Fruit fly (Drosophila melanogaster) whole organism, embryonic: ENCODE data around the gene Bx42.

Experiments used
- Atf6 ChIP-seq: fragments of 200-800 bp; sonication (Bioruptor generic); IDR thresholded peaks from 2 replicates; pipeline ENCODE4 v1.3.6; 2022; ENCODE audit warnings: missing biosample characterization, missing genetic modification characterization
- Bgb ChIP-seq: fragments of 200-800 bp; sonication (Bioruptor generic); IDR thresholded peaks from 2 replicates; pipeline ENCODE4 v1.3.6; 2022; ENCODE audit warnings: missing biosample characterization, missing genetic modification characterization; ENCODE audit not compliant: partially characterized antibody
- BtbVII ChIP-seq: fragments of 200-800 bp; sonication (Bioruptor generic); optimal IDR thresholded peaks from 3 replicates; lab custom pipeline; 2017; ENCODE audit warnings: missing biosample characterization, mild to moderate bottlenecking, missing genetic modification characterization
- CG10209 ChIP-seq: fragments of 200-800 bp; sonication (Bioruptor generic); optimal IDR thresholded peaks from 3 replicates; lab custom pipeline; 2017; ENCODE audit warnings: missing biosample characterization, mild to moderate bottlenecking, missing genetic modification characterization, missing genetic modification reagents
- CG10267 ChIP-seq: fragments of 200-800 bp; sonication (Bioruptor generic); optimal IDR thresholded peaks from 2 replicates; lab custom pipeline; 2018; ENCODE audit warnings: missing biosample characterization, mild to moderate bottlenecking, missing genetic modification characterization, moderate library complexity
- CG11456 ChIP-seq: fragments of 200-800 bp; sonication (Bioruptor generic); IDR thresholded peaks from 3 replicates; pipeline ENCODE4 v1.3.6; 2022; ENCODE audit warnings: missing biosample characterization, missing genetic modification characterization
- CG13624 ChIP-seq: fragments of 200-800 bp; sonication (Bioruptor generic); optimal IDR thresholded peaks from 2 replicates; lab custom pipeline; 2016; ENCODE audit warnings: missing biosample characterization, missing genetic modification characterization
- CG17328 ChIP-seq: fragments of 200-800 bp; sonication (Bioruptor generic); IDR thresholded peaks from 2 replicates; pipeline ENCODE4 v1.3.6; 2022; ENCODE audit warnings: missing biosample characterization, missing genetic modification characterization
- CG1792 ChIP-seq: fragments of 200-800 bp; sonication (Bioruptor generic); optimal IDR thresholded peaks from 2 replicates; lab custom pipeline; 2016; ENCODE audit warnings: missing biosample characterization, missing genetic modification characterization
- CG18619 ChIP-seq: fragments of 200-800 bp; sonication (Bioruptor generic); optimal IDR thresholded peaks from 3 replicates; lab custom pipeline; 2017; ENCODE audit warnings: missing biosample characterization, mild to moderate bottlenecking, missing genetic modification characterization
- CG2202 ChIP-seq: fragments of 200-800 bp; sonication (Bioruptor generic); optimal IDR thresholded peaks from 2 replicates; lab custom pipeline; 2018; ENCODE audit warnings: missing biosample characterization, mild to moderate bottlenecking, missing genetic modification characterization
- CG3847 ChIP-seq: fragments of 200-800 bp; sonication (Bioruptor generic); IDR thresholded peaks from 2 replicates; pipeline ENCODE4 v1.3.6; 2022; ENCODE audit warnings: missing biosample characterization, missing genetic modification characterization
- CG42726 ChIP-seq: fragments of 200-800 bp; sonication (Bioruptor generic); IDR thresholded peaks from 2 replicates; pipeline ENCODE4 v1.3.6; 2022; ENCODE audit warnings: missing biosample characterization, missing genetic modification characterization; ENCODE audit not compliant: partially characterized antibody
- CG4282 ChIP-seq: fragments of 200-800 bp; sonication (Bioruptor generic); optimal IDR thresholded peaks from 2 replicates; lab custom pipeline; 2016; ENCODE audit warnings: missing biosample characterization, missing genetic modification characterization
- CG4617 ChIP-seq: fragments of 200-800 bp; sonication (Bioruptor generic); optimal IDR thresholded peaks from 3 replicates; lab custom pipeline; 2016; ENCODE audit warnings: missing biosample characterization, missing genetic modification characterization, borderline replicate concordance
- CG4730 ChIP-seq: fragments of 200-800 bp; sonication (Bioruptor generic); IDR thresholded peaks from 2 replicates; pipeline ENCODE4 v1.3.6; 2022; ENCODE audit warnings: missing biosample characterization, missing genetic modification characterization
- CG6272 ChIP-seq: fragments of 200-800 bp; sonication (Bioruptor generic); IDR thresholded peaks from 2 replicates; pipeline ENCODE4 v1.3.6; 2022; ENCODE audit warnings: missing biosample characterization, missing genetic modification characterization
- CG7271 ChIP-seq: fragments of 200-800 bp; sonication (Bioruptor generic); optimal IDR thresholded peaks from 2 replicates; lab custom pipeline; 2018; ENCODE audit warnings: missing biosample characterization, mild to moderate bottlenecking, missing genetic modification characterization, moderate library complexity
- CG9797 ChIP-seq: fragments of 200-800 bp; sonication (Bioruptor generic); optimal IDR thresholded peaks from 3 replicates; lab custom pipeline; 2018; ENCODE audit warnings: missing biosample characterization, mild to moderate bottlenecking, missing genetic modification characterization
- Dek ChIP-seq: fragments of 200-800 bp; sonication (Bioruptor generic); optimal IDR thresholded peaks from 3 replicates; lab custom pipeline; 2019; ENCODE audit warnings: missing biosample characterization, mild to moderate bottlenecking, missing genetic modification characterization, moderate library complexity
- Dip3 ChIP-seq: fragments of 200-800 bp; sonication (Bioruptor generic); optimal IDR thresholded peaks from 3 replicates; lab custom pipeline; 2016; ENCODE audit warnings: missing biosample characterization, missing genetic modification characterization
- Elba2 ChIP-seq: fragments of 200-800 bp; sonication (Bioruptor generic); optimal IDR thresholded peaks from 3 replicates; lab custom pipeline; 2016; ENCODE audit warnings: missing biosample characterization, missing genetic modification characterization
- Hand ChIP-seq: fragments of 200-800 bp; sonication (Bioruptor generic); optimal IDR thresholded peaks from 2 replicates; lab custom pipeline; 2017; ENCODE audit warnings: mild to moderate bottlenecking, missing biosample characterization, missing genetic modification reagents, missing genetic modification characterization
- Hr3 ChIP-seq: fragments of 200-800 bp; sonication (Bioruptor generic); optimal IDR thresholded peaks from 3 replicates; lab custom pipeline; 2016; ENCODE audit warnings: missing biosample characterization, missing genetic modification characterization
- Mad ChIP-seq: fragments of 200-800 bp; sonication (Bioruptor generic); optimal IDR thresholded peaks from 2 replicates; lab custom pipeline; 2016; ENCODE audit warnings: missing biosample characterization, missing genetic modification characterization
- Myb ChIP-seq: fragments of 200-800 bp; sonication (Bioruptor generic); optimal IDR thresholded peaks from 2 replicates; lab custom pipeline; 2016; ENCODE audit warnings: missing biosample characterization, missing genetic modification characterization
- Pdp1 ChIP-seq, 2 experiments: fragments of 200-800 bp; sonication (Bioruptor generic); optimal IDR thresholded peaks; 3 replicates each; lab custom pipeline; 2016; ENCODE audit warnings: missing biosample characterization in 2 of 2, missing genetic modification characterization in 2 of 2, mild to moderate bottlenecking in 1 of 2, moderate library complexity in 1 of 2
- Sin3A ChIP-seq: fragments of >200 bp; optimal IDR thresholded peaks from 2 replicates; lab custom pipeline; 2018
- Tbp ChIP-seq: fragments of >200 bp; optimal IDR thresholded peaks from 2 replicates; lab custom pipeline; 2018; ENCODE audit warnings: missing biosample characterization, missing genetic modification characterization
- Trl ChIP-seq, 3 experiments: fragments of >200 bp in 2 of 3; fragments of 200-800 bp in 1 of 3; sonication (Bioruptor generic) in 1 of 3; optimal IDR thresholded peaks; 2 replicates in 1 of 3; 3 replicates in 2 of 3; lab custom pipeline; 2016 to 2017; ENCODE audit warnings: missing biosample characterization in 1 of 3, missing genetic modification characterization in 1 of 3
- Usf ChIP-seq: fragments of 200-800 bp; sonication (Bioruptor generic); optimal IDR thresholded peaks from 2 replicates; lab custom pipeline; 2017; ENCODE audit warnings: missing genotype, missing biosample characterization, missing genetic modification characterization
- YL-1 ChIP-seq: fragments of 200-800 bp; sonication (Bioruptor generic); optimal IDR thresholded peaks from 3 replicates; lab custom pipeline; 2017; ENCODE audit warnings: missing biosample characterization, mild to moderate bottlenecking, missing genetic modification characterization
- abd-A ChIP-seq: fragments of 200-800 bp; sonication (Bioruptor generic); optimal IDR thresholded peaks from 3 replicates; lab custom pipeline; 2019; ENCODE audit warnings: missing biosample characterization, mild to moderate bottlenecking, missing genetic modification characterization, moderate library complexity
- ato ChIP-seq: fragments of 200-800 bp; sonication (Bioruptor generic); IDR thresholded peaks from 2 replicates; pipeline ENCODE4 v1.3.6; 2022; ENCODE audit warnings: missing biosample characterization, missing genetic modification characterization; ENCODE audit not compliant: partially characterized antibody
- danr ChIP-seq: fragments of 200-800 bp; sonication (Bioruptor generic); IDR thresholded peaks from 2 replicates; pipeline ENCODE4 v1.3.6; 2022; ENCODE audit warnings: missing biosample characterization, missing genetic modification characterization
- fd102C ChIP-seq: fragments of 200-800 bp; sonication (Bioruptor generic); optimal IDR thresholded peaks from 2 replicates; lab custom pipeline; 2018; ENCODE audit warnings: missing biosample characterization, mild to moderate bottlenecking, missing genetic modification characterization, moderate library complexity
- gcm ChIP-seq: fragments of 200-800 bp; sonication (Bioruptor generic); optimal IDR thresholded peaks from 2 replicates; lab custom pipeline; 2019; ENCODE audit warnings: missing biosample characterization, mild to moderate bottlenecking, missing genetic modification characterization, moderate library complexity
- hth ChIP-seq: fragments of >200 bp; optimal IDR thresholded peaks from 2 replicates; lab custom pipeline; 2017; ENCODE audit warnings: inconsistent platforms
- kni ChIP-seq: fragments of 200-800 bp; sonication (Bioruptor generic); optimal IDR thresholded peaks from 3 replicates; lab custom pipeline; 2017; ENCODE audit warnings: mild to moderate bottlenecking, missing biosample characterization, missing genetic modification reagents, missing genetic modification characterization
- lilli ChIP-seq: fragments of 200-800 bp; sonication (Bioruptor generic); optimal IDR thresholded peaks from 3 replicates; lab custom pipeline; 2016; ENCODE audit warnings: missing biosample characterization, missing genetic modification characterization
- luna ChIP-seq: fragments of 200-800 bp; sonication (Bioruptor generic); optimal IDR thresholded peaks from 2 replicates; lab custom pipeline; 2016; ENCODE audit warnings: missing biosample characterization, missing genetic modification characterization
- pros ChIP-seq: fragments of 200-800 bp; sonication (Bioruptor generic); optimal IDR thresholded peaks from 3 replicates; lab custom pipeline; 2019; ENCODE audit warnings: missing biosample characterization, mild to moderate bottlenecking, missing genetic modification characterization, moderate library complexity
- psq ChIP-seq: fragments of 200-800 bp; sonication (Bioruptor generic); optimal IDR thresholded peaks from 2 replicates; lab custom pipeline; 2017; ENCODE audit warnings: missing biosample characterization, missing genetic modification characterization
- pzg ChIP-seq: fragments of 200-800 bp; sonication (Bioruptor generic); optimal IDR thresholded peaks from 3 replicates; lab custom pipeline; 2018; ENCODE audit warnings: missing biosample characterization, mild to moderate bottlenecking, missing genetic modification characterization, moderate library complexity
- ranshi ChIP-seq: fragments of 200-800 bp; sonication (Bioruptor generic); IDR thresholded peaks from 2 replicates; pipeline ENCODE4 v1.3.6; 2022; ENCODE audit warnings: missing biosample characterization, missing genetic modification characterization
- sd ChIP-seq: fragments of 200-800 bp; sonication (Bioruptor generic); optimal IDR thresholded peaks from 3 replicates; lab custom pipeline; 2018; ENCODE audit warnings: missing biosample characterization, mild to moderate bottlenecking, missing genetic modification characterization, moderate library complexity
- ssp ChIP-seq: fragments of 200-800 bp; sonication (Bioruptor generic); IDR thresholded peaks from 2 replicates; pipeline ENCODE4 v1.3.6; 2022; ENCODE audit warnings: missing biosample characterization, missing genetic modification characterization
- tio ChIP-seq: fragments of 200-800 bp; sonication (Bioruptor generic); optimal IDR thresholded peaks from 2 replicates; lab custom pipeline; 2017; ENCODE audit warnings: missing biosample characterization, missing genetic modification characterization, inconsistent platforms
- twi ChIP-seq: fragments of 200-800 bp; optimal IDR thresholded peaks from 2 replicates; lab custom pipeline; 2019; ENCODE audit warnings: missing biosample characterization, mild to moderate bottlenecking, missing genetic modification characterization, moderate library complexity
- wek ChIP-seq: fragments of 200-800 bp; sonication (Bioruptor generic); optimal IDR thresholded peaks from 3 replicates; lab custom pipeline; 2018; ENCODE audit warnings: missing biosample characterization, mild to moderate bottlenecking, missing genetic modification characterization, moderate library complexity

Bx42 gene

dm6 chrX:9106212-9106774, at the start of gene Bx42 (continued):
- TF ChIP-seq CG10209 (GFP tag; lab: Kevin White, UChicago) (no peak), pros (GFP tag; lab: Kevin White, UChicago) (peak; percentile 3), Hand (GFP tag; lab: Kevin White, UChicago) (no peak), ranshi (no peak), danr (GFP tag; lab: Robert Waterston, UW) (no peak), tio (peak; percentile 32), BtbVII (no peak), Sin3A (peak; percentile 1), CG42726 (GFP tag; lab: Robert Waterston, UW) (peak; percentile 11; the same call in 1 of the 2 replicates), twi (tag; lab: Kevin White, UChicago) (no peak), ssp (GFP tag; lab: Robert Waterston, UW) (no peak), CG9797 (GFP tag; lab: Kevin White, UChicago) (peak; percentile 23), CG1792 (GFP tag; lab: Kevin White, UChicago) (no peak), Usf (GFP tag; lab: Kevin White, UChicago) (no peak), sd (no peak), CG6272 (GFP tag; lab: Robert Waterston, UW) (0 out of 2 replicates have a peak, but pooled peaks have one; percentile 4), CG17328 (GFP tag; lab: Robert Waterston, UW) (no peak), Mad (GFP tag; lab: Kevin White, UChicago) (no peak), CG4617 (GFP tag; lab: Kevin White, UChicago) (peak; percentile 52), Elba2 (GFP tag; lab: Kevin White, UChicago) (no peak), CG4282 (GFP tag; lab: Kevin White, UChicago) (peak; percentile 2), kni (GFP tag; lab: Kevin White, UChicago) (no peak), Pdp1 (GFP tag; optimal IDR thresholded peaks at IDR 0.05; lab: Kevin White, UChicago) (peak in 1 of 2 experiments; percentile 27), abd-A (tag; lab: Kevin White, UChicago) (no peak), luna (GFP tag; lab: Kevin White, UChicago) (no peak), Trl (optimal IDR thresholded peaks at IDR 0.05; lab: Kevin White, UChicago) (no peak), Trl (GFP tag; optimal IDR thresholded peaks at IDR 0.05; lab: Kevin White, UChicago) (peak; percentile 14), CG2202 (no peak), Bgb (GFP tag; lab: Robert Waterston, UW) (no peak), Dek (tag; lab: Kevin White, UChicago) (no peak), Tbp (GFP tag; lab: Kevin White, UChicago) (no peak), fd102C (GFP tag; lab: Kevin White, UChicago) (no peak), CG3847 (GFP tag; lab: Robert Waterston, UW) (no peak), CG7271 (no peak), CG4730 (GFP tag; lab: Robert Waterston, UW) (0 out of 2 replicates have a peak, but pooled peaks have one; percentile 18), Hr3 (no peak), lilli (GFP tag; lab: Kevin White, UChicago) (peak; percentile 23), YL-1 (GFP tag; lab: Kevin White, UChicago) (peak; percentile 26), Atf6 (GFP tag; lab: Robert Waterston, UW) (no peak), gcm (GFP tag; lab: Kevin White, UChicago) (no peak), CG10267 (tag; lab: Kevin White, UChicago) (peak; percentile 4), Dip3 (GFP tag; lab: Kevin White, UChicago) (no peak), ato (GFP tag; lab: Robert Waterston, UW) (no peak), hth (lab: Kevin White, UChicago) (no peak), CG11456 (GFP tag; lab: Robert Waterston, UW) (no peak), CG13624 (GFP tag; lab: Kevin White, UChicago) (peak; percentile 44), Myb (peak; percentile 5), CG18619 (GFP tag; lab: Kevin White, UChicago) (no peak), wek (GFP tag; lab: Kevin White, UChicago) (no peak), pzg (peak; percentile 57), psq (no peak)
